Worm (Caenorhabditis elegans) whole organism, mixed stage, embryonic: ENCODE results near the gene gldi-4.

Experiments
- ceh-83 ChIP-seq: fragments of 200-800 bp; sonication (Bioruptor generic); optimal IDR thresholded peaks from 2 replicates; lab custom pipeline; 2018; ENCODE audit warnings: mild to moderate bottlenecking, missing genetic modification characterization, missing compliant biosample characterization
- elt-3 ChIP-seq: fragments of 150-350 bp; optimal IDR thresholded peaks from 2 replicates; lab custom pipeline; 2014; ENCODE audit warnings: missing biosample characterization, missing genetic modification characterization
- lsy-2 ChIP-seq: fragments of 150-350 bp; optimal IDR thresholded peaks from 2 replicates; lab custom pipeline; 2014; ENCODE audit warnings: missing biosample characterization, missing genetic modification characterization
- nhr-237 ChIP-seq: fragments of 150-350 bp; optimal IDR thresholded peaks from 2 replicates; lab custom pipeline; 2014; ENCODE audit warnings: missing biosample characterization, missing genetic modification characterization
- snpc-4 ChIP-seq: fragments of 150-350 bp; optimal IDR thresholded peaks from 2 replicates; lab custom pipeline; 2014; ENCODE audit warnings: missing biosample characterization, missing genetic modification characterization
- ztf-11 ChIP-seq: fragments of 150-350 bp; optimal IDR thresholded peaks from 2 replicates; lab custom pipeline; 2014; ENCODE audit warnings: missing biosample characterization, missing genetic modification characterization

DNA sequence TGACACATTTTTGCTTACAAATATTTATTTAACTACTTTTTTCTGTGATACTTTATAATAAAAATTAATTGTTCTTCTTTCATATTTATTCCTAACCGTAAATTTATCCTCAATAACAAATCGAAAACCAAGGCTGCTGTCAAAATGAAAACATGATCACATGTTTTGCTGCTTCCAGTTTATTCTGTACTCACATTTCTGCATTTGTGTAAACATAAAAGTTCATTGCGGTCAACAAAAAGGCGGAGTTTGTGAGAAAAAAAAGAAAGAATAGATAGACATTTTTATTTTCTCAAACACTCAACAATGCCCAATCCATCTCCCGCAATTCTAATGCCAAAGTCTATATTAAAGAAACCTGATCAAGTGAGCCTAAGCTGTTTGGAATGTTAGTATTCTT, 18.4 kb downstream of the gldi-4 start, which contains the start of gene C06G3.3:
- TF ChIP-seq ceh-83 (GFP tag; lab: Kevin White, UChicago) (no peak), lsy-2 (tag; lab: Kevin White, UChicago) (no peak), snpc-4 (tag; lab: Kevin White, UChicago) (no peak), ztf-11 (tag; lab: Kevin White, UChicago) (no peak), elt-3 (tag; lab: Kevin White, UChicago) (no peak), nhr-237 (tag; lab: Kevin White, UChicago) (no peak)
